Worm (Caenorhabditis elegans) whole organism, young adult: ENCODE data around the gene ima-1.
"Not testable (repeated sequence)": the region's sequence is repeated elsewhere in the genome, so short reads cannot be mapped to it uniquely, and the experiment has no call there.

ENCODE experiments used
- C17E4.6 ChIP-seq: fragments of 200-800 bp; sonication (Bioruptor generic); IDR thresholded peaks from 2 replicates; pipeline ENCODE4 v1.3.6; 2022; ENCODE audit warnings: missing genetic modification reagents, missing genetic modification characterization, missing compliant biosample characterization
- F37B4.10 ChIP-seq: fragments of 200-800 bp; sonication (Bioruptor generic); IDR thresholded peaks from 2 replicates; pipeline ENCODE4 v1.3.6; 2022; ENCODE audit warnings: missing genetic modification characterization, missing compliant biosample characterization
- F39B2.1 ChIP-seq: fragments of 200-800 bp; sonication (Bioruptor generic); IDR thresholded peaks from 2 replicates; pipeline ENCODE4 v1.3.6; 2022; ENCODE audit warnings: missing genetic modification reagents, missing genetic modification characterization, missing compliant biosample characterization
- F55B11.4 ChIP-seq: sonication (generic microtip); optimal IDR thresholded peaks from 2 replicates; lab custom pipeline; 2016; ENCODE audit warnings: missing compliant biosample characterization, missing genetic modification characterization, borderline replicate concordance; ENCODE audit not compliant: insufficient read depth
- F57C9.4 ChIP-seq: sonication (generic microtip); optimal IDR thresholded peaks from 2 replicates; lab custom pipeline; 2017; ENCODE audit warnings: mild to moderate bottlenecking, missing genetic modification characterization, missing compliant biosample characterization
- K11D2.4 ChIP-seq: fragments of 200-800 bp; sonication (Bioruptor generic); IDR thresholded peaks from 2 replicates; pipeline ENCODE4 v1.3.6; 2022; ENCODE audit warnings: missing genetic modification reagents, missing genetic modification characterization, missing compliant biosample characterization
- T07F8.4 ChIP-seq: sonication (generic microtip); optimal IDR thresholded peaks from 2 replicates; lab custom pipeline; 2016; ENCODE audit warnings: mild to moderate bottlenecking, missing genetic modification characterization, moderate library complexity, missing compliant biosample characterization
- Y53F4B.3 ChIP-seq: fragments of 200-800 bp; sonication (Bioruptor generic); IDR thresholded peaks from 2 replicates; pipeline ENCODE4 v1.3.6; 2022; ENCODE audit warnings: missing genetic modification reagents, missing genetic modification characterization, missing compliant biosample characterization
- ama-1 ChIP-seq, 3 experiments: fragments of 150-350 bp in 1 of 3; sonication (generic microtip) in 2 of 3; optimal IDR thresholded peaks; 2 replicates each; lab custom pipeline; 2014 to 2018; ENCODE audit warnings: missing biosample characterization in 2 of 3, missing genetic modification characterization in 2 of 3, missing genetic modification reagents in 2 of 3
- attf-6 ChIP-seq: fragments of 200-800 bp; sonication (Bioruptor generic); IDR thresholded peaks from 2 replicates; pipeline ENCODE4 v1.3.6; 2022; ENCODE audit warnings: missing genetic modification reagents, missing genetic modification characterization, missing compliant biosample characterization
- cebp-1 ChIP-seq, 2 experiments: fragments of 200-800 bp in 1 of 2; sonication (Bioruptor generic) in 1 of 2; sonication (generic microtip) in 1 of 2; IDR thresholded peaks in 1 of 2; optimal IDR thresholded peaks in 1 of 2; 2 replicates each; pipeline versions ENCODE4 v1.3.6 to Lab custom; 2017 to 2022; ENCODE audit warnings: missing compliant biosample characterization in 2 of 2, missing genetic modification characterization in 2 of 2, mild to moderate bottlenecking in 1 of 2, missing genetic modification reagents in 1 of 2, moderate library complexity in 1 of 2
- ceh-100 ChIP-seq: fragments of 200-800 bp; sonication (Bioruptor generic); IDR thresholded peaks from 2 replicates; pipeline ENCODE4 v1.3.6; 2022; ENCODE audit warnings: missing genetic modification reagents, missing genetic modification characterization, missing compliant biosample characterization
- ceh-27 ChIP-seq: fragments of 200-800 bp; sonication (Bioruptor generic); optimal IDR thresholded peaks from 2 replicates; lab custom pipeline; 2018; ENCODE audit warnings: mild to moderate bottlenecking, missing genetic modification characterization, moderate library complexity, missing compliant biosample characterization
- egl-18 ChIP-seq: fragments of 200-800 bp; sonication (Bioruptor generic); IDR thresholded peaks from 2 replicates; pipeline ENCODE4 v1.3.6; 2022; ENCODE audit warnings: missing genetic modification reagents, missing genetic modification characterization, missing compliant biosample characterization
- egrh-3 ChIP-seq: fragments of 200-800 bp; sonication (Bioruptor generic); IDR thresholded peaks from 2 replicates; pipeline ENCODE4 v1.3.6; 2022; ENCODE audit warnings: missing genetic modification reagents, missing genetic modification characterization, missing compliant biosample characterization
- fkh-3 ChIP-seq: sonication (generic microtip); optimal IDR thresholded peaks from 2 replicates; lab custom pipeline; 2016; ENCODE audit warnings: mild to moderate bottlenecking, missing genetic modification characterization, missing compliant biosample characterization
- gei-17 ChIP-seq: fragments of 200-800 bp; sonication (Bioruptor generic); optimal IDR thresholded peaks from 2 replicates; lab custom pipeline; 2018; ENCODE audit warnings: mild to moderate bottlenecking, missing genetic modification characterization, missing compliant biosample characterization
- him-1 ChIP-seq: sonication (generic microtip); optimal IDR thresholded peaks from 2 replicates; lab custom pipeline; 2016; ENCODE audit warnings: missing genotype, missing genetic modification reagents, missing genetic modification characterization, missing compliant biosample characterization
- hsf-1 ChIP-seq: fragments of 200-800 bp; sonication (Bioruptor generic); IDR thresholded peaks from 2 replicates; pipeline ENCODE4 v1.3.6; 2022; ENCODE audit warnings: missing genetic modification reagents, missing genetic modification characterization, missing compliant biosample characterization
- lag-1 ChIP-seq: fragments of 200-800 bp; sonication (Bioruptor generic); IDR thresholded peaks from 2 replicates; pipeline ENCODE4 v1.3.6; 2022; ENCODE audit warnings: missing genetic modification reagents, missing genetic modification characterization, missing compliant biosample characterization
- lin-35 ChIP-seq, 3 experiments: fragments of 150-350 bp in 2 of 3; sonication (generic microtip) in 1 of 3; optimal IDR thresholded peaks; 2 replicates each; lab custom pipeline; 2014 to 2018; ENCODE audit warnings: missing biosample characterization in 3 of 3, missing genetic modification characterization in 3 of 3, missing genetic modification reagents in 3 of 3
- lsl-1 ChIP-seq: fragments of 200-800 bp; sonication (Bioruptor generic); optimal IDR thresholded peaks from 2 replicates; lab custom pipeline; 2018; ENCODE audit warnings: mild to moderate bottlenecking, missing genetic modification characterization, moderate library complexity, missing compliant biosample characterization
- lsy-27 ChIP-seq: sonication (generic microtip); optimal IDR thresholded peaks from 2 replicates; lab custom pipeline; 2017; ENCODE audit warnings: missing genetic modification characterization, mild to moderate bottlenecking, missing compliant biosample characterization, antibody characterized with exemption, missing genotype, borderline replicate concordance; ENCODE audit not compliant: insufficient read depth
- madf-3 ChIP-seq: fragments of 200-800 bp; sonication (Bioruptor generic); IDR thresholded peaks from 2 replicates; pipeline ENCODE4 v1.3.6; 2022; ENCODE audit warnings: missing genetic modification reagents, missing genetic modification characterization, missing compliant biosample characterization
- madf-6 ChIP-seq: fragments of 200-800 bp; sonication (Bioruptor generic); IDR thresholded peaks from 2 replicates; pipeline ENCODE4 v1.3.6; 2022; ENCODE audit warnings: missing genetic modification reagents, missing genetic modification characterization, missing compliant biosample characterization
- nfya-2 ChIP-seq: fragments of 200-800 bp; sonication (Bioruptor generic); IDR thresholded peaks from 2 replicates; pipeline ENCODE4 v1.3.6; 2022; ENCODE audit warnings: missing genetic modification reagents, missing genetic modification characterization, missing compliant biosample characterization
- nhr-120 ChIP-seq: fragments of 200-800 bp; sonication (Bioruptor generic); IDR thresholded peaks from 2 replicates; pipeline ENCODE4 v1.3.6; 2022; ENCODE audit warnings: missing genetic modification characterization, missing compliant biosample characterization
- pbrm-1 ChIP-seq: fragments of 200-800 bp; sonication (Bioruptor generic); IDR thresholded peaks from 2 replicates; pipeline ENCODE4 v1.3.6; 2022; ENCODE audit warnings: missing genetic modification reagents, missing genetic modification characterization, missing compliant biosample characterization
- rcor-1 ChIP-seq: fragments of 200-800 bp; sonication (Bioruptor generic); IDR thresholded peaks from 2 replicates; pipeline ENCODE4 v1.3.6; 2022; ENCODE audit warnings: missing genetic modification reagents, missing genetic modification characterization, missing compliant biosample characterization
- rec-8 ChIP-seq, 2 experiments: sonication (generic microtip); optimal IDR thresholded peaks; 2 replicates each; lab custom pipeline; 2016; ENCODE audit warnings: mild to moderate bottlenecking in 2 of 2, missing genetic modification characterization in 2 of 2, missing genetic modification reagents in 2 of 2, missing genotype in 2 of 2, missing biosample characterization in 1 of 2, missing compliant biosample characterization in 1 of 2, moderate library complexity in 1 of 2
- repo-1 ChIP-seq: sonication (generic microtip); optimal IDR thresholded peaks from 2 replicates; lab custom pipeline; 2017; ENCODE audit warnings: mild to moderate bottlenecking, missing genetic modification characterization, missing compliant biosample characterization
- sdz-38 ChIP-seq: sonication (generic microtip); optimal IDR thresholded peaks from 2 replicates; lab custom pipeline; 2016; ENCODE audit warnings: missing genotype, missing genetic modification characterization, missing compliant biosample characterization
- ztf-22 ChIP-seq: fragments of 200-800 bp; sonication (Bioruptor generic); optimal IDR thresholded peaks from 2 replicates; lab custom pipeline; 2018; ENCODE audit warnings: mild to moderate bottlenecking, missing genetic modification characterization, moderate library complexity, missing compliant biosample characterization
- ztf-6 ChIP-seq: fragments of 200-800 bp; sonication (Bioruptor generic); IDR thresholded peaks from 2 replicates; pipeline ENCODE4 v1.3.6; 2022; ENCODE audit warnings: missing genetic modification reagents, missing genetic modification characterization, missing compliant biosample characterization

ima-1 gene

DNA sequence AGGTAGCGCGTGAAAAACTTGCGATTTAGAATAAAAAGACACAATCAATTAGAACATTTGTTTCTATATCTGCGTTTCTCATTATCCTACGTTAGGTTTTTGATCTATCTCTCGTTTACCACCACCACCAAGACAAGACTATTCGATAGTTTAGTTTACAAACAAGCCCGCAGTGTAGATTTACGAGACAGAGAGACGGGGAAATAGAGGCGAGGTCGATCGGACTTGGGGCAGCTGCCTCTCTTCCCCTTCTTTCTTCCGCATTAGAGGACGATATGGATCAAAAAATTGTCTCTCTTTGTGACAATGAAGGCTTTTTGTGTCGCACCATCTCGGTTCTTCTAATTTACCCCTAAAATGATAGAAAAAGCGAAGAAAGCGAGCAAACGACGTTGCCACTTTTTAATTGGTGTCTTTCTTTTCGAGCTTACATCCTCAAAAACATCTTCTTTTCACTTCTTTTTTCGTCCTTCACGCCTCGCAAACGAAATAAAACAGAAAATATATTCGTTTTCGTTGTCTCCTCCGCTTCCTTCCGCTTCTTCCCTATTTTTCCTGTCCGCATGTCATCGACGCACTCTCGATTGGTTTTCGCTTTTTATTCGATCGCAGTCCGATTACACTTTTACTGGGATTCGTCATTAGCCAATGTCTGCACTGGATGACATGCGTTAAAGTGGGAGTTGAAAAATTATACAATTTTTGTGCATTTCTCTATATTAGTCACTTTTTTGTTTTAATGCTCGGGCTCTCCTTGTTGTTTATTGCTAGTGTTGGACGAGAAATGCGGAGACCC, 42.1 kb downstream of the ima-1 start:
- no peak for TF ChIP-seq Y53F4B.3
- no peak for TF ChIP-seq hsf-1 (GFP tag; lab: Robert Waterston, UW)
- TF ChIP-seq him-1: no peak
- TF ChIP-seq ztf-22 (GFP tag; lab: Kevin White, UChicago): no peak
- TF ChIP-seq ztf-6 (GFP tag; lab: Robert Waterston, UW): no peak
- no peak for TF ChIP-seq egrh-3 (GFP tag; lab: Robert Waterston, UW)
- TF ChIP-seq lin-35 (GFP tag; optimal IDR thresholded peaks at IDR 0.05; lab: Kevin White, UChicago): no peak
- no peak for TF ChIP-seq madf-3
- no peak for TF ChIP-seq pbrm-1 (GFP tag; lab: Robert Waterston, UW)
- TF ChIP-seq F37B4.10 (GFP tag; lab: Robert Waterston, UW): no peak
- no peak for TF ChIP-seq fkh-3 (tag; lab: Kevin White, UChicago)
- TF ChIP-seq cebp-1 (GFP tag; IDR thresholded peaks at IDR 0.05; lab: Robert Waterston, UW): no peak
- no peak for TF ChIP-seq cebp-1 (tag; optimal IDR thresholded peaks at IDR 0.05; lab: Kevin White, UChicago)
- no peak for TF ChIP-seq rec-8 (tag; optimal IDR thresholded peaks at IDR 0.05; lab: Kevin White, UChicago)
- TF ChIP-seq F39B2.1: no peak
- no peak for TF ChIP-seq egl-18 (GFP tag; lab: Robert Waterston, UW)
- no peak for TF ChIP-seq lsl-1 (GFP tag; lab: Kevin White, UChicago)
- TF ChIP-seq sdz-38 (tag; lab: Kevin White, UChicago): no peak
- no peak for TF ChIP-seq ceh-27 (GFP tag; lab: Kevin White, UChicago)
- no peak for TF ChIP-seq rcor-1 (GFP tag; lab: Robert Waterston, UW)

DNA sequence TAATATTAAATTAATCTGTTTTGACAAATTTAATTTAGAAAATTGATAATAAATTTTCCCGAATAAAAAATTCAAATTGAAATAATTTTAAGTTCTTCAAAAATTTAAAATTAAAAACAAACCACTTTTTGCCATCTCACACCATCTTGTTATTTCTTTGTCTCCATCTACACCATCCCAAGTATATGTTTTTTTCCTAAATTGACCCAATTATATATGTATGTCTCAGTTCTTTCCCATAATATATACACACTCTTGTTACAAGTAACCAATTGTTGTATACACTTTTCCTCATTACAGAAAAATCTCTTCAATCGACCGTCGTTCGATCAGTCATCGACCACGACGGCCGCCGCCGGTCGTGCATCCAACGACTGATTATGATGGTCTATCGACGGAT, 42.8 kb downstream of the ima-1 start, which contains the start of gene gly-20:
TSS of gene gly-20 (plus strand) at position 301 of the 400 bp plus-strand sequence.
- TF ChIP-seq nfya-2 (GFP tag; lab: Robert Waterston, UW): no peak
- TF ChIP-seq attf-6 (GFP tag; lab: Robert Waterston, UW): no peak
- TF ChIP-seq lsy-27 (tag; lab: Kevin White, UChicago): no peak
- no peak for TF ChIP-seq lag-1
- TF ChIP-seq F39B2.1: no peak
- TF ChIP-seq pbrm-1 (GFP tag; lab: Robert Waterston, UW): no peak
- no peak for TF ChIP-seq ama-1 (optimal IDR thresholded peaks at IDR 0.05; lab: Kevin White, UChicago)
- no peak for TF ChIP-seq ama-1 (GFP tag; optimal IDR thresholded peaks at IDR 0.05; lab: Kevin White, UChicago)
- TF ChIP-seq madf-3: no peak
- no peak for TF ChIP-seq gei-17 (GFP tag; lab: Kevin White, UChicago)
- TF ChIP-seq ztf-22 (GFP tag; lab: Kevin White, UChicago): no peak
- no peak for TF ChIP-seq repo-1 (tag; lab: Kevin White, UChicago)
- TF ChIP-seq F55B11.4: no peak
- no peak for TF ChIP-seq T07F8.4 (tag; lab: Kevin White, UChicago)
- TF ChIP-seq K11D2.4 (GFP tag; lab: Robert Waterston, UW): no peak
- no peak for TF ChIP-seq C17E4.6 (GFP tag; lab: Robert Waterston, UW)
- TF ChIP-seq F57C9.4 (tag; lab: Kevin White, UChicago): no peak

DNA sequence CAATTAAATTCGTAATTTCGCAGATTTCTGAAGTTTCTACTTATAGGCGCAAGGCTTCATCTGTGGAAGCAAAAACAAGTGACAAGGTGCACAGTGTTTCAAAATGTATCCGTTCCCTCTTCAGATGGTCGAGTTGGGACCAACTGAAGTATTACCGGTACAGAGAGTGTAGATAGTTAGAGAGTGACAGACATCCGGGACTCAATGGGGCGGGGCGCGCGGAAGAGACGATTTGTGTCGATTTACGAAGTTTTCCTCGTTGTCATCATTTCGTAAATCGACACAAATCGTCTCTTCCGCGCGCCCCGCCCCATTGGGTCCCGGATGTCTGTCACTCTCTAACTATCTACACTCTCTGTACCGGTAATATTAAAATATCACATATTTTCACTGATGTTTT, 46.6 kb downstream of the ima-1 start, which contains the start of gene C03E10.3:
TSS of gene C03E10.3 (plus strand) at position 301 of the 400 bp plus-strand sequence.
- TF ChIP-seq madf-6; nhr-120; ceh-100 (GFP tag; lab: Robert Waterston, UW): not testable (repeated sequence)
